Worm (Caenorhabditis elegans): ENCODE measurements around the gene F28H7.8.

ce11 chrV:10794463-10794862 is 35.7 kb downstream of the F28H7.8 start:
- TF ChIP-seq ces-1 (GFP tag; optimal IDR thresholded peaks at IDR 0.05) (no peak), nhr-10 (tag; optimal IDR thresholded peaks at IDR 0.05) (no peak)
